Fruit fly (Drosophila melanogaster) whole organism, wandering third instar larva: Measurements from ENCODE around the gene CG42390.

ENCODE experiments used
- CG9705 ChIP-seq: fragments of 200-800 bp; sonication (Bioruptor generic); optimal IDR thresholded peaks from 2 replicates; lab custom pipeline; 2018; ENCODE audit warnings: missing biosample characterization, mild to moderate bottlenecking, missing genetic modification characterization
- OdsH ChIP-seq: fragments of 200-800 bp; sonication (Bioruptor generic); optimal IDR thresholded peaks from 2 replicates; lab custom pipeline; 2016; ENCODE audit warnings: missing biosample characterization, mild to moderate bottlenecking, missing genetic modification characterization
- fru ChIP-seq: fragments of 200-800 bp; sonication (Bioruptor generic); optimal IDR thresholded peaks from 3 replicates; lab custom pipeline; 2016; ENCODE audit warnings: missing biosample characterization, mild to moderate bottlenecking, missing genetic modification characterization
- pan ChIP-seq: fragments of >200 bp; optimal IDR thresholded peaks from 2 replicates; lab custom pipeline; 2017
- sv ChIP-seq: fragments of 200-800 bp; sonication (Bioruptor generic); optimal IDR thresholded peaks from 3 replicates; lab custom pipeline; 2016; ENCODE audit warnings: missing biosample characterization, missing genetic modification characterization

DNA sequence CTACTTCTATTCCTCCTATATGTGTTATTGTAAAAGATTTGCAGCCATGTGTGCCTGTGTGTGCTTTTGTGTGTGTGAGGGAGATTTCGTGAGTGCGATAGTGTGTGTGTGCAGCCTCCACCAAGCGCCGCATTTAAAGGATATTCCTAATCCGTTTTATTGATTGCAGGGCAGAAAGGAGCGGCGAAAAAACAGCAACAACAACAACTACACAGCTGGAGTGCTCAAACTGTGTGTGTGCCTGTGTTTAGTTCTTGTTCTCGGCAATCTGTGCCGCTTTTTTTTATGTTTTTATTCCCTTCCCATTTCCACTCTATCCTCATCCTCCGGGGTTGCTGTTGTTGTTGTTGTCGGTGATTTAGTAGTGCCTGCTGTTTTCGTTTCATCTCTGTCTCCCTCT is 14.6 kb downstream of the CG42390 start:
- no peak for TF ChIP-seq OdsH (GFP tag; lab: Kevin White, UChicago)
- TF ChIP-seq CG9705 (GFP tag; lab: Kevin White, UChicago), result no peak
- no peak for TF ChIP-seq pan (lab: Kevin White, UChicago)
- no peak for TF ChIP-seq sv
- no peak for TF ChIP-seq fru (GFP tag; lab: Kevin White, UChicago)
